Worm (Caenorhabditis elegans) whole organism, L4 larva: ENCODE data around the gene R05D8.11.

Experiments
- F49E8.2 ChIP-seq: sonication (generic microtip); optimal IDR thresholded peaks from 2 replicates; lab custom pipeline; 2016; ENCODE audit warnings: missing compliant biosample characterization, mild to moderate bottlenecking, missing genetic modification characterization, borderline replicate concordance
- ZK546.5 ChIP-seq, 2 experiments: sonication (generic microtip); optimal IDR thresholded peaks; 2 replicates each; lab custom pipeline; 2017; ENCODE audit warnings: missing biosample characterization in 2 of 2, missing genetic modification characterization in 2 of 2
- ama-1 ChIP-seq: fragments of 150-350 bp; optimal IDR thresholded peaks from 2 replicates; lab custom pipeline; 2014; ENCODE audit warnings: inconsistent platforms, mixed read lengths
- dmd-9 ChIP-seq: fragments of 200-800 bp; sonication (Bioruptor generic); IDR thresholded peaks from 2 replicates; pipeline ENCODE4 v1.3.6; 2022; ENCODE audit warnings: missing genetic modification reagents, missing genetic modification characterization, missing compliant biosample characterization
- nhr-28 ChIP-seq: fragments of 150-350 bp; optimal IDR thresholded peaks from 2 replicates; lab custom pipeline; 2014; ENCODE audit warnings: missing biosample characterization, missing genetic modification characterization
- nhr-6 ChIP-seq: fragments of 150-350 bp; optimal IDR thresholded peaks from 2 replicates; lab custom pipeline; 2014; ENCODE audit warnings: missing biosample characterization, missing genetic modification characterization

DNA sequence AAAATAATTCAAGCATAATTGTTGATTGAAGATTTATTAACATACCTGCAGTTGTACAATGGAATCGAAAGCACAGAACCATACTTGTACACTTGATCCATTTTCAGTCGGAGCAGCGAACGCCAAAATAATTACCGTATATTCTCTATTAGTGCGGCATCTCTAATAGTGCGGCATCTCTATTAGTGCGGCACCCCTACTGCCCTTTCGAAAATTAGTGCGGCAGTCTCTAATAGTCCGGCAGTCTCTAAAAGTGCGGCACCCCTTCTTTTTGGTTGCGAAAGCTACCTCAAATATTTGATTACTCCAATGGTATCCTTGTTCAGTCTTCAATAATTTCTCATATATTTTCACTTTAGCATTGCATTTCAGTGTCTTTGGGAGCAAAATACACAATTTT lies 37.4 kb upstream of the R05D8.11 start, which contains the start of gene srt-34:
- no peak for TF ChIP-seq ama-1 (lab: Kevin White, UChicago)
- TF ChIP-seq nhr-6 (tag; lab: Kevin White, UChicago) = no peak
- no peak for TF ChIP-seq ZK546.5 (tag; optimal IDR thresholded peaks at IDR 0.05; lab: Kevin White, UChicago)
- no peak for TF ChIP-seq F49E8.2
- TF ChIP-seq nhr-28 (tag; lab: Kevin White, UChicago) = no peak
- TF ChIP-seq dmd-9 (GFP tag; lab: Robert Waterston, UW) = no peak
